Worm (Caenorhabditis elegans) whole organism, L3 larva: ENCODE results near the gene W02B12.12.
A peak's percentile ranks its signal among the peaks of the same experiment; 100 is the strongest.

Source experiments
- R02D3.7 ChIP-seq: fragments of 150-350 bp; optimal IDR thresholded peaks from 2 replicates; lab custom pipeline; 2014; ENCODE audit warnings: missing biosample characterization, missing genetic modification characterization
- ZK546.5 ChIP-seq: sonication (generic microtip); optimal IDR thresholded peaks from 2 replicates; lab custom pipeline; 2017; ENCODE audit warnings: missing biosample characterization, missing genetic modification characterization
- aly-2 ChIP-seq: fragments of 150-350 bp; optimal IDR thresholded peaks from 2 replicates; lab custom pipeline; 2014; ENCODE audit warnings: missing biosample characterization, missing genetic modification characterization
- ama-1 ChIP-seq: fragments of 150-350 bp; optimal IDR thresholded peaks from 2 replicates; lab custom pipeline; 2018
- ceh-16 ChIP-seq: sonication (generic microtip); optimal IDR thresholded peaks from 2 replicates; lab custom pipeline; 2017; ENCODE audit warnings: missing biosample characterization, missing genetic modification characterization
- ceh-28 ChIP-seq: fragments of 150-350 bp; optimal IDR thresholded peaks from 2 replicates; lab custom pipeline; 2014; ENCODE audit warnings: missing biosample characterization, missing genetic modification reagents, missing genetic modification characterization
- ceh-82 ChIP-seq: fragments of 150-350 bp; optimal IDR thresholded peaks from 2 replicates; lab custom pipeline; 2014; ENCODE audit warnings: missing biosample characterization, missing genetic modification characterization
- ceh-9 ChIP-seq: sonication (generic microtip); optimal IDR thresholded peaks from 2 replicates; lab custom pipeline; 2018; ENCODE audit warnings: missing biosample characterization, missing genetic modification characterization
- daf-12 ChIP-seq: fragments of 150-350 bp; optimal IDR thresholded peaks from 2 replicates; lab custom pipeline; 2014; ENCODE audit warnings: missing biosample characterization, missing genetic modification reagents, missing genetic modification characterization
- egl-27 ChIP-seq: sonication (generic microtip); optimal IDR thresholded peaks from 4 replicates; lab custom pipeline; 2017; ENCODE audit warnings: missing biosample characterization, missing genetic modification reagents, missing genetic modification characterization
- egl-5 ChIP-seq: fragments of 150-350 bp; optimal IDR thresholded peaks from 2 replicates; lab custom pipeline; 2017; ENCODE audit warnings: missing biosample characterization, missing genetic modification reagents, missing genetic modification characterization, inconsistent platforms
- elt-1 ChIP-seq: fragments of 150-350 bp; optimal IDR thresholded peaks from 2 replicates; lab custom pipeline; 2014; ENCODE audit warnings: missing biosample characterization, missing genetic modification characterization
- elt-2 ChIP-seq: sonication (generic microtip); optimal IDR thresholded peaks from 2 replicates; lab custom pipeline; 2016; ENCODE audit warnings: missing genetic modification reagents, mild to moderate bottlenecking, missing genetic modification characterization, missing compliant biosample characterization
- elt-3 ChIP-seq, 3 experiments: fragments of 150-350 bp in 1 of 3; sonication (generic microtip) in 2 of 3; optimal IDR thresholded peaks; 2 replicates in 2 of 3; 4 replicates in 1 of 3; lab custom pipeline; 2014 to 2017; ENCODE audit warnings: missing biosample characterization in 3 of 3, missing genetic modification characterization in 3 of 3
- eor-1 ChIP-seq, 2 experiments: fragments of 150-350 bp; optimal IDR thresholded peaks; 2 replicates each; lab custom pipeline; 2014 to 2018; ENCODE audit warnings: missing biosample characterization in 2 of 2, missing genetic modification characterization in 2 of 2
- fkh-10 ChIP-seq: sonication (generic microtip); optimal IDR thresholded peaks from 2 replicates; lab custom pipeline; 2017; ENCODE audit warnings: missing biosample characterization, missing genetic modification reagents, missing genetic modification characterization
- fkh-2 ChIP-seq: fragments of 150-350 bp; optimal IDR thresholded peaks from 2 replicates; lab custom pipeline; 2014; ENCODE audit warnings: missing biosample characterization, missing genetic modification reagents, missing genetic modification characterization
- fos-1 ChIP-seq: fragments of 150-350 bp; optimal IDR thresholded peaks from 2 replicates; lab custom pipeline; 2014; ENCODE audit warnings: missing biosample characterization, missing genetic modification characterization
- hmg-11 ChIP-seq: sonication (generic microtip); optimal IDR thresholded peaks from 2 replicates; lab custom pipeline; 2016; ENCODE audit warnings: missing genetic modification characterization, missing compliant biosample characterization
- jun-1 ChIP-seq: fragments of 150-350 bp; optimal IDR thresholded peaks from 2 replicates; lab custom pipeline; 2014; ENCODE audit warnings: missing biosample characterization, missing genetic modification reagents, missing genetic modification characterization
- lin-15B ChIP-seq: fragments of 150-350 bp; optimal IDR thresholded peaks from 2 replicates; lab custom pipeline; 2014; ENCODE audit warnings: missing biosample characterization, missing genetic modification characterization
- lin-39 ChIP-seq: fragments of 150-350 bp; optimal IDR thresholded peaks from 2 replicates; lab custom pipeline; 2018; ENCODE audit warnings: missing biosample characterization, missing genetic modification reagents, missing genetic modification characterization
- lsy-12 ChIP-seq: sonication (generic microtip); optimal IDR thresholded peaks from 2 replicates; lab custom pipeline; 2016; ENCODE audit warnings: mild to moderate bottlenecking, missing genetic modification characterization, missing compliant biosample characterization
- mdl-1 ChIP-seq: fragments of 150-350 bp; optimal IDR thresholded peaks from 2 replicates; lab custom pipeline; 2014; ENCODE audit warnings: missing biosample characterization, missing genetic modification characterization
- mml-1 ChIP-seq: fragments of 150-350 bp; sonication (generic microtip); optimal IDR thresholded peaks from 3 replicates; lab custom pipeline; 2014; ENCODE audit warnings: missing biosample characterization, missing genetic modification characterization
- nfya-1 ChIP-seq: sonication (generic microtip); optimal IDR thresholded peaks from 2 replicates; lab custom pipeline; 2017; ENCODE audit warnings: missing genetic modification characterization, mild to moderate bottlenecking, missing compliant biosample characterization, antibody characterized with exemption, moderate library complexity; ENCODE audit not compliant: insufficient read depth
- nhr-12 ChIP-seq: fragments of 150-350 bp; optimal IDR thresholded peaks from 2 replicates; lab custom pipeline; 2014; ENCODE audit warnings: missing biosample characterization, missing genetic modification characterization
- nhr-23 ChIP-seq: fragments of 150-350 bp; optimal IDR thresholded peaks from 2 replicates; lab custom pipeline; 2014; ENCODE audit warnings: missing biosample characterization, missing genetic modification reagents, missing genetic modification characterization
- nhr-237 ChIP-seq: fragments of 150-350 bp; optimal IDR thresholded peaks from 2 replicates; lab custom pipeline; 2014; ENCODE audit warnings: missing biosample characterization, missing genetic modification characterization
- nhr-25 ChIP-seq: sonication (generic microtip); optimal IDR thresholded peaks from 2 replicates; lab custom pipeline; 2017; ENCODE audit warnings: missing biosample characterization, missing genetic modification characterization
- nhr-28 ChIP-seq: fragments of 150-350 bp; optimal IDR thresholded peaks from 2 replicates; lab custom pipeline; 2014; ENCODE audit warnings: missing biosample characterization, missing genetic modification characterization
- nhr-43 ChIP-seq: sonication (generic microtip); optimal IDR thresholded peaks from 2 replicates; lab custom pipeline; 2016; ENCODE audit warnings: mild to moderate bottlenecking, missing genetic modification characterization, missing compliant biosample characterization; ENCODE audit not compliant: poor library complexity, severe bottlenecking
- nhr-76 ChIP-seq: fragments of 150-350 bp; sonication (generic microtip); optimal IDR thresholded peaks from 5 replicates; lab custom pipeline; 2014; ENCODE audit warnings: missing biosample characterization, missing genetic modification characterization
- nhr-77 ChIP-seq: fragments of 150-350 bp; optimal IDR thresholded peaks from 2 replicates; lab custom pipeline; 2014; ENCODE audit warnings: missing biosample characterization, missing genetic modification characterization
- pha-4 ChIP-seq: fragments of 150-350 bp; optimal IDR thresholded peaks from 2 replicates; lab custom pipeline; 2014; ENCODE audit warnings: missing biosample characterization, missing genetic modification reagents, missing genetic modification characterization
- pqm-1 ChIP-seq: fragments of 150-350 bp; optimal IDR thresholded peaks from 2 replicates; lab custom pipeline; 2017; ENCODE audit warnings: missing biosample characterization, missing genetic modification characterization, inconsistent platforms
- sea-2 ChIP-seq: fragments of 150-350 bp; sonication (generic microtip); optimal IDR thresholded peaks from 4 replicates; lab custom pipeline; 2014; ENCODE audit warnings: missing biosample characterization, missing genetic modification reagents, missing genetic modification characterization
- skn-1 ChIP-seq: fragments of 150-350 bp; optimal IDR thresholded peaks from 2 replicates; lab custom pipeline; 2014; ENCODE audit warnings: missing biosample characterization, missing genetic modification characterization
- snpc-4 ChIP-seq: fragments of 150-350 bp; optimal IDR thresholded peaks from 2 replicates; lab custom pipeline; 2014; ENCODE audit warnings: missing biosample characterization, missing genetic modification characterization
- tbx-2 ChIP-seq: sonication (generic microtip); optimal IDR thresholded peaks from 2 replicates; lab custom pipeline; 2016; ENCODE audit warnings: mild to moderate bottlenecking, missing genetic modification characterization, missing compliant biosample characterization
- unc-39 ChIP-seq: sonication (generic microtip); optimal IDR thresholded peaks from 4 replicates; lab custom pipeline; 2017; ENCODE audit warnings: missing biosample characterization, missing genetic modification characterization
- unc-62 ChIP-seq: fragments of 150-350 bp; sonication (generic microtip); optimal IDR thresholded peaks from 4 replicates; lab custom pipeline; 2014; ENCODE audit warnings: missing biosample characterization, missing genetic modification reagents, missing genetic modification characterization
- zag-1 ChIP-seq: fragments of 150-350 bp; optimal IDR thresholded peaks from 2 replicates; lab custom pipeline; 2014; ENCODE audit warnings: missing biosample characterization, missing genetic modification characterization
- ztf-11 ChIP-seq: fragments of 150-350 bp; optimal IDR thresholded peaks from 2 replicates; lab custom pipeline; 2014; ENCODE audit warnings: missing biosample characterization, missing genetic modification characterization
- ztf-4 ChIP-seq: fragments of 150-350 bp; optimal IDR thresholded peaks from 2 replicates; lab custom pipeline; 2014; ENCODE audit warnings: missing biosample characterization, missing genetic modification characterization

W02B12.12 gene

ce11 chrII:11469574-11470108 lies 9.3 kb downstream of the W02B12.12 start, which contains the start of gene cisd-1:
Gene cisd-1, minus strand, starts transcription at chrII:11469624.
- no peak for TF ChIP-seq eor-1 (tag; optimal IDR thresholded peaks at IDR 0.05; lab: Kevin White, UChicago)
- TF ChIP-seq aly-2 = no peak
- peak; percentile 65 for TF ChIP-seq elt-2 (tag; lab: Kevin White, UChicago)
- no peak for TF ChIP-seq R02D3.7 (tag; lab: Kevin White, UChicago)
- TF ChIP-seq fkh-2 (tag; lab: Kevin White, UChicago) = no peak
- no peak for TF ChIP-seq lin-15B (tag; lab: Kevin White, UChicago)
- no peak for TF ChIP-seq egl-5
- peak; percentile 52 for TF ChIP-seq pqm-1 (tag; lab: Kevin White, UChicago)
- TF ChIP-seq elt-3 (tag; optimal IDR thresholded peaks at IDR 0.05; lab: Kevin White, UChicago) = no peak
- TF ChIP-seq nfya-1 (tag; lab: Kevin White, UChicago) = peak; percentile 21
- TF ChIP-seq jun-1 = no peak
- no peak for TF ChIP-seq lsy-12 (tag; lab: Kevin White, UChicago)
- no peak for TF ChIP-seq nhr-12 (tag; lab: Kevin White, UChicago)
- peak; percentile 27 for TF ChIP-seq pha-4 (tag; lab: Kevin White, UChicago)
- no peak for TF ChIP-seq unc-62

- no peak for TF ChIP-seq eor-1 (tag; optimal IDR thresholded peaks at IDR 0.05; lab: Kevin White, UChicago)
- no peak for TF ChIP-seq aly-2
- no peak for TF ChIP-seq ztf-4 (tag; lab: Kevin White, UChicago)
- no peak for TF ChIP-seq ceh-82 (tag; lab: Kevin White, UChicago)
- TF ChIP-seq ZK546.5 (tag; lab: Kevin White, UChicago) = no peak
- no peak for TF ChIP-seq ceh-16
- TF ChIP-seq elt-1 (tag; lab: Kevin White, UChicago) = no peak
- no peak for TF ChIP-seq zag-1
- no peak for TF ChIP-seq nhr-43 (tag; lab: Kevin White, UChicago)
- TF ChIP-seq mml-1 (tag; lab: Kevin White, UChicago) = no peak
- no peak for TF ChIP-seq tbx-2 (tag; lab: Kevin White, UChicago)
- TF ChIP-seq mdl-1 (tag; lab: Kevin White, UChicago) = no peak
Observed at ce11 chrII:11467541-11467940, 11.4 kb downstream of the W02B12.12 start, which contains the start of gene klp-17. Gene klp-17, minus strand, starts transcription at chrII:11467641.

ce11 chrII:11464427-11464944 lies 14.5 kb downstream of the W02B12.12 start, which contains the start of the genes aars-1 and rga-1:
Gene aars-1, minus strand, starts transcription at chrII:11464497.
Gene rga-1, plus strand, starts transcription at chrII:11464894.
- no peak for TF ChIP-seq zag-1
- TF ChIP-seq ZK546.5 (tag; lab: Kevin White, UChicago) = no peak
- TF ChIP-seq hmg-11 (tag; lab: Kevin White, UChicago) = peak; percentile 60
- TF ChIP-seq unc-39 (tag; lab: Kevin White, UChicago) = no peak
- no peak for TF ChIP-seq fos-1 (tag; lab: Kevin White, UChicago)
- TF ChIP-seq fkh-2 (tag; lab: Kevin White, UChicago) = peak; percentile 53
- TF ChIP-seq unc-62 = no peak
- TF ChIP-seq nhr-237 (tag; lab: Kevin White, UChicago) = no peak
- TF ChIP-seq fkh-10 (GFP tag; lab: Kevin White, UChicago) = no peak
- no peak for TF ChIP-seq egl-27 (tag; lab: Kevin White, UChicago)
- peak; percentile 70 for TF ChIP-seq ceh-28
- TF ChIP-seq pha-4 (tag; lab: Kevin White, UChicago) = peak; percentile 70
- peak; percentile 83 for TF ChIP-seq nhr-25 (tag; lab: Kevin White, UChicago)
- TF ChIP-seq jun-1 = peak; percentile 47
- no peak for TF ChIP-seq nhr-28 (tag; lab: Kevin White, UChicago)
- TF ChIP-seq snpc-4 (tag; lab: Kevin White, UChicago) = peak; percentile 29
- no peak for TF ChIP-seq lsy-12 (tag; lab: Kevin White, UChicago)
- TF ChIP-seq lin-39 (tag; lab: Kevin White, UChicago) = no peak
- TF ChIP-seq ztf-4 (tag; lab: Kevin White, UChicago) = no peak
- TF ChIP-seq nhr-77 = no peak
- no peak for TF ChIP-seq tbx-2 (tag; lab: Kevin White, UChicago)
- TF ChIP-seq aly-2 = no peak
- TF ChIP-seq skn-1 (tag; lab: Kevin White, UChicago) = no peak
- TF ChIP-seq elt-2 (tag; lab: Kevin White, UChicago) = peak; percentile 76
- TF ChIP-seq ceh-16 = no peak
- peak; percentile 35 for TF ChIP-seq R02D3.7 (tag; lab: Kevin White, UChicago)
- TF ChIP-seq ceh-82 (tag; lab: Kevin White, UChicago) = no peak
- no peak for TF ChIP-seq eor-1 (tag; optimal IDR thresholded peaks at IDR 0.05; lab: Kevin White, UChicago)
- no peak for TF ChIP-seq nhr-76 (tag; lab: Kevin White, UChicago)
- peak; percentile 55 for TF ChIP-seq egl-5
- peak; percentile 82 for TF ChIP-seq pqm-1 (tag; lab: Kevin White, UChicago)
- TF ChIP-seq ceh-9 (tag; lab: Kevin White, UChicago) = no peak
- no peak for TF ChIP-seq elt-3 (tag; optimal IDR thresholded peaks at IDR 0.05; lab: Kevin White, UChicago)
- no peak for TF ChIP-seq sea-2
- peak; percentile 73 for TF ChIP-seq nhr-43 (tag; lab: Kevin White, UChicago)
- TF ChIP-seq nhr-23 (tag; lab: Kevin White, UChicago) = peak; percentile 71
- TF ChIP-seq mml-1 (tag; lab: Kevin White, UChicago) = no peak
- TF ChIP-seq daf-12 (tag; lab: Kevin White, UChicago) = no peak
- no peak for TF ChIP-seq nhr-12 (tag; lab: Kevin White, UChicago)
- no peak for TF ChIP-seq mdl-1 (tag; lab: Kevin White, UChicago)
- no peak for TF ChIP-seq ama-1 (lab: Kevin White, UChicago)
- peak; percentile 61 for TF ChIP-seq nfya-1 (tag; lab: Kevin White, UChicago)
- TF ChIP-seq ztf-11 (tag; lab: Kevin White, UChicago) = no peak
